Worm (Caenorhabditis elegans): ENCODE measurements around the gene spt-4.

ce11 chrIII:28841-29240 lies 40.7 kb downstream of the spt-4 start:
- TF ChIP-seq nhr-12 (tag; optimal IDR thresholded peaks at IDR 0.05) (no peak), dmd-4 (tag; optimal IDR thresholded peaks at IDR 0.05) (no peak)
